Fruit fly (Drosophila melanogaster) whole organism, embryonic: Measurements from ENCODE around the gene Rab3-GAP.

Source experiments
- Bdp1 ChIP-seq: fragments of 200-800 bp; sonication (Bioruptor generic); optimal IDR thresholded peaks from 3 replicates; lab custom pipeline; 2016; ENCODE audit warnings: missing biosample characterization, missing genetic modification characterization
- BtbVII ChIP-seq: fragments of 200-800 bp; sonication (Bioruptor generic); optimal IDR thresholded peaks from 3 replicates; lab custom pipeline; 2017; ENCODE audit warnings: missing biosample characterization, mild to moderate bottlenecking, missing genetic modification characterization
- C15 ChIP-seq: fragments of 200-800 bp; sonication (Bioruptor generic); IDR thresholded peaks from 3 replicates; pipeline ENCODE4 v1.3.6; 2022; ENCODE audit warnings: missing biosample characterization, missing genetic modification characterization
- CG10274 ChIP-seq: fragments of 200-800 bp; sonication (Bioruptor generic); optimal IDR thresholded peaks from 3 replicates; lab custom pipeline; 2017; ENCODE audit warnings: missing biosample characterization, mild to moderate bottlenecking, missing genetic modification characterization
- CG14860 ChIP-seq: fragments of 200-800 bp; sonication (Bioruptor generic); IDR thresholded peaks from 3 replicates; pipeline ENCODE4 v1.3.6; 2022; ENCODE audit warnings: missing biosample characterization, missing genetic modification characterization; ENCODE audit not compliant: partially characterized antibody
- CG1602 ChIP-seq: fragments of 200-800 bp; sonication (Bioruptor generic); optimal IDR thresholded peaks from 3 replicates; lab custom pipeline; 2016; ENCODE audit warnings: missing biosample characterization, missing genetic modification characterization
- CG17359 ChIP-seq: fragments of 200-800 bp; sonication (Bioruptor generic); optimal IDR thresholded peaks from 3 replicates; lab custom pipeline; 2018; ENCODE audit warnings: missing biosample characterization, mild to moderate bottlenecking, missing genetic modification characterization, moderate library complexity
- CG17385 ChIP-seq: fragments of 200-800 bp; sonication (Bioruptor generic); optimal IDR thresholded peaks from 3 replicates; lab custom pipeline; 2018; ENCODE audit warnings: missing biosample characterization, mild to moderate bottlenecking, missing genetic modification characterization
- CG18262 ChIP-seq: fragments of 200-800 bp; optimal IDR thresholded peaks from 3 replicates; lab custom pipeline; 2019; ENCODE audit warnings: missing biosample characterization, mild to moderate bottlenecking, missing genetic modification characterization, moderate library complexity
- CG32532 ChIP-seq: fragments of 200-800 bp; sonication (Bioruptor generic); IDR thresholded peaks from 2 replicates; pipeline ENCODE4 v1.3.6; 2022; ENCODE audit warnings: missing biosample characterization, missing genetic modification characterization
- CG3407 ChIP-seq: fragments of 200-800 bp; sonication (Bioruptor generic); optimal IDR thresholded peaks from 2 replicates; lab custom pipeline; 2018; ENCODE audit warnings: missing biosample characterization, mild to moderate bottlenecking, missing genetic modification characterization
- CG34422 ChIP-seq: fragments of 200-800 bp; sonication (Bioruptor generic); IDR thresholded peaks from 3 replicates; pipeline ENCODE4 v1.3.6; 2022; ENCODE audit warnings: missing biosample characterization, missing genetic modification characterization
- CG4360 ChIP-seq: fragments of 200-800 bp; sonication (Bioruptor generic); IDR thresholded peaks from 2 replicates; pipeline ENCODE4 v1.3.6; 2022; ENCODE audit warnings: missing biosample characterization, missing genetic modification characterization
- CG6689 ChIP-seq: fragments of 200-800 bp; sonication (Bioruptor generic); IDR thresholded peaks from 2 replicates; pipeline ENCODE4 v1.3.6; 2022; ENCODE audit warnings: missing biosample characterization, missing genetic modification characterization
- CG6765 ChIP-seq: fragments of 200-800 bp; sonication (Bioruptor generic); optimal IDR thresholded peaks from 3 replicates; lab custom pipeline; 2017; ENCODE audit warnings: missing biosample characterization, mild to moderate bottlenecking, missing genetic modification characterization
- CG7372 ChIP-seq: fragments of 200-800 bp; sonication (Bioruptor generic); IDR thresholded peaks from 2 replicates; pipeline ENCODE4 v1.3.6; 2022; ENCODE audit warnings: missing biosample characterization, missing genetic modification characterization
- CG8290 ChIP-seq, 3 experiments: fragments of 200-800 bp; sonication (Bioruptor generic); optimal IDR thresholded peaks; 2 replicates each; lab custom pipeline; 2016 to 2019; ENCODE audit warnings: missing biosample characterization in 3 of 3, missing genetic modification characterization in 3 of 3, mild to moderate bottlenecking in 2 of 3, moderate library complexity in 1 of 3
- CG8924 ChIP-seq: fragments of 200-800 bp; optimal IDR thresholded peaks from 3 replicates; lab custom pipeline; 2019; ENCODE audit warnings: missing biosample characterization, mild to moderate bottlenecking, missing genetic modification characterization, moderate library complexity
- CG9817 ChIP-seq: fragments of 200-800 bp; sonication (Bioruptor generic); optimal IDR thresholded peaks from 2 replicates; lab custom pipeline; 2018; ENCODE audit warnings: missing biosample characterization, mild to moderate bottlenecking, missing genetic modification characterization, moderate library complexity
- Dad ChIP-seq: fragments of 200-800 bp; sonication (Bioruptor generic); optimal IDR thresholded peaks from 3 replicates; lab custom pipeline; 2016; ENCODE audit warnings: missing biosample characterization, missing genetic modification characterization
- Deaf1 ChIP-seq: fragments of 200-800 bp; optimal IDR thresholded peaks from 3 replicates; lab custom pipeline; 2019; ENCODE audit warnings: missing biosample characterization, mild to moderate bottlenecking, missing genetic modification characterization, moderate library complexity
- Dref ChIP-seq: fragments of 200-800 bp; sonication (Bioruptor generic); IDR thresholded peaks from 2 replicates; pipeline ENCODE4 v1.3.6; 2022; ENCODE audit warnings: missing biosample characterization, missing genetic modification characterization
- Ets97D ChIP-seq: fragments of 200-800 bp; sonication (Bioruptor generic); optimal IDR thresholded peaks from 3 replicates; lab custom pipeline; 2016; ENCODE audit warnings: missing biosample characterization, missing genetic modification characterization
- HmgD ChIP-seq: fragments of 200-800 bp; sonication (Bioruptor generic); optimal IDR thresholded peaks from 3 replicates; lab custom pipeline; 2016; ENCODE audit warnings: missing biosample characterization, missing genetic modification characterization
- Hmr ChIP-seq: fragments of 200-800 bp; sonication (Bioruptor generic); optimal IDR thresholded peaks from 3 replicates; lab custom pipeline; 2017; ENCODE audit warnings: mild to moderate bottlenecking, missing biosample characterization, missing genetic modification reagents, missing genetic modification characterization
- Lhr ChIP-seq: fragments of 200-800 bp; sonication (Bioruptor generic); optimal IDR thresholded peaks from 3 replicates; lab custom pipeline; 2017; ENCODE audit warnings: mild to moderate bottlenecking, missing biosample characterization, missing genetic modification reagents, missing genetic modification characterization
- Nf-YB ChIP-seq: fragments of 200-800 bp; sonication (Bioruptor generic); optimal IDR thresholded peaks from 3 replicates; lab custom pipeline; 2019; ENCODE audit warnings: missing biosample characterization, mild to moderate bottlenecking, missing genetic modification characterization, moderate library complexity
- Sox100B ChIP-seq: fragments of 200-800 bp; sonication (Bioruptor generic); optimal IDR thresholded peaks from 3 replicates; lab custom pipeline; 2018; ENCODE audit warnings: missing biosample characterization, mild to moderate bottlenecking, missing genetic modification characterization
- Sry-β ChIP-seq: fragments of 200-800 bp; sonication (Bioruptor generic); optimal IDR thresholded peaks from 2 replicates; lab custom pipeline; 2018; ENCODE audit warnings: missing biosample characterization, mild to moderate bottlenecking, missing genetic modification characterization, moderate library complexity
- Vsx1 ChIP-seq: fragments of 200-800 bp; sonication (Bioruptor generic); optimal IDR thresholded peaks from 2 replicates; lab custom pipeline; 2017; ENCODE audit warnings: missing biosample characterization, mild to moderate bottlenecking, missing genetic modification characterization, missing genetic modification reagents
- Xbp1 ChIP-seq: fragments of 200-800 bp; sonication (Bioruptor generic); optimal IDR thresholded peaks from 3 replicates; lab custom pipeline; 2016; ENCODE audit warnings: missing biosample characterization, mild to moderate bottlenecking, missing genetic modification characterization
- ac ChIP-seq: fragments of 200-800 bp; sonication (Bioruptor generic); optimal IDR thresholded peaks from 3 replicates; lab custom pipeline; 2017; ENCODE audit warnings: missing biosample characterization, mild to moderate bottlenecking, missing genetic modification characterization
- aop ChIP-seq: fragments of 200-800 bp; sonication (Bioruptor generic); IDR thresholded peaks from 2 replicates; pipeline ENCODE4 v1.3.6; 2022; ENCODE audit warnings: missing biosample characterization, missing genetic modification characterization
- ash1 ChIP-seq: fragments of 200-800 bp; sonication (Bioruptor generic); optimal IDR thresholded peaks from 2 replicates; lab custom pipeline; 2018; ENCODE audit warnings: missing biosample characterization, mild to moderate bottlenecking, missing genetic modification characterization
- crp ChIP-seq, 2 experiments: fragments of 200-800 bp; sonication (Bioruptor generic); optimal IDR thresholded peaks; 2 replicates in 1 of 2; 3 replicates in 1 of 2; lab custom pipeline; 2017; ENCODE audit warnings: missing biosample characterization in 2 of 2, missing genetic modification characterization in 2 of 2, mild to moderate bottlenecking in 1 of 2, moderate library complexity in 1 of 2
- dmrt99B ChIP-seq: fragments of 200-800 bp; sonication (Bioruptor generic); optimal IDR thresholded peaks from 2 replicates; lab custom pipeline; 2018; ENCODE audit warnings: missing biosample characterization, mild to moderate bottlenecking, missing genetic modification characterization, moderate library complexity
- en ChIP-seq: fragments of 200-800 bp; sonication (Bioruptor generic); optimal IDR thresholded peaks from 2 replicates; lab custom pipeline; 2016; ENCODE audit warnings: missing biosample characterization, missing genetic modification characterization
- gce ChIP-seq: fragments of 200-800 bp; sonication (Bioruptor generic); IDR thresholded peaks from 3 replicates; pipeline ENCODE4 v1.3.6; 2022; ENCODE audit warnings: missing biosample characterization, missing genetic modification characterization
- gcm ChIP-seq: fragments of 200-800 bp; sonication (Bioruptor generic); optimal IDR thresholded peaks from 2 replicates; lab custom pipeline; 2019; ENCODE audit warnings: missing biosample characterization, mild to moderate bottlenecking, missing genetic modification characterization, moderate library complexity
- grn ChIP-seq: fragments of 200-800 bp; sonication (Bioruptor generic); optimal IDR thresholded peaks from 3 replicates; lab custom pipeline; 2017; ENCODE audit warnings: missing biosample characterization, missing genetic modification characterization
- insv ChIP-seq, 2 experiments: fragments of 200-800 bp; sonication (Bioruptor generic); optimal IDR thresholded peaks; 3 replicates each; lab custom pipeline; 2016 to 2018; ENCODE audit warnings: missing biosample characterization in 2 of 2, missing genetic modification characterization in 2 of 2
- lola ChIP-seq, 3 experiments: fragments of >200 bp in 2 of 3; fragments of 200-800 bp in 1 of 3; sonication (Bioruptor generic) in 1 of 3; optimal IDR thresholded peaks; 2 replicates each; lab custom pipeline; 2017 to 2019; ENCODE audit warnings: missing biosample characterization in 3 of 3, missing genetic modification characterization in 3 of 3, mild to moderate bottlenecking in 1 of 3, moderate library complexity in 1 of 3
- pita ChIP-seq: fragments of 200-800 bp; sonication (Bioruptor generic); optimal IDR thresholded peaks from 2 replicates; lab custom pipeline; 2017; ENCODE audit warnings: missing biosample characterization, mild to moderate bottlenecking, missing genetic modification characterization
- prd ChIP-seq, 3 experiments: fragments of >200 bp in 2 of 3; fragments of 200-800 bp in 1 of 3; sonication (Bioruptor generic) in 1 of 3; optimal IDR thresholded peaks in 2 of 3; IDR thresholded peaks in 1 of 3; 2 replicates in 2 of 3; 3 replicates in 1 of 3; pipeline versions ENCODE4 v1.3.6 to Lab custom; 2017 to 2022; ENCODE audit warnings: missing biosample characterization in 1 of 3, missing genetic modification characterization in 1 of 3
- schlank ChIP-seq: fragments of 200-800 bp; sonication (Bioruptor generic); optimal IDR thresholded peaks from 2 replicates; lab custom pipeline; 2018; ENCODE audit warnings: missing biosample characterization, mild to moderate bottlenecking, missing genetic modification characterization
- sisA ChIP-seq: fragments of 200-800 bp; sonication (Bioruptor generic); IDR thresholded peaks from 2 replicates; pipeline ENCODE4 v1.3.6; 2022; ENCODE audit warnings: missing biosample characterization, missing genetic modification characterization
- slp2 ChIP-seq: fragments of 200-800 bp; sonication (Bioruptor generic); optimal IDR thresholded peaks from 2 replicates; lab custom pipeline; 2016; ENCODE audit warnings: missing biosample characterization, missing genetic modification characterization
- yki ChIP-seq: fragments of >200 bp; optimal IDR thresholded peaks from 3 replicates; lab custom pipeline; 2018

Gene Rab3-GAP

dm6 chr2L:12010877-12011666 is 51.9 kb downstream of the Rab3-GAP start (continued):
- TF ChIP-seq CG7372 (no peak), Xbp1 (GFP tag; lab: Kevin White, UChicago) (peak; percentile 91), Vsx1 (peak; percentile 92), HmgD (GFP tag; lab: Kevin White, UChicago) (no peak), prd (optimal IDR thresholded peaks at IDR 0.05; lab: Kevin White, UChicago) (no peak), prd (GFP tag; IDR thresholded peaks at IDR 0.05; lab: Robert Waterston, UW) (no peak), BtbVII (GFP tag; lab: Kevin White, UChicago) (peak; percentile 91), pita (GFP tag; lab: Kevin White, UChicago) (no peak), Sox100B (GFP tag; lab: Kevin White, UChicago) (peak; percentile 92), Deaf1 (peak; percentile 61), ash1 (GFP tag; lab: Kevin White, UChicago) (no peak), C15 (GFP tag; lab: Robert Waterston, UW) (no peak), grn (GFP tag; lab: Kevin White, UChicago) (no peak), lola (GFP tag; optimal IDR thresholded peaks at IDR 0.05; lab: Kevin White, UChicago) (peak in 1 of 3 experiments; percentile 92), schlank (tag; lab: Kevin White, UChicago) (peak; percentile 89), Nf-YB (no peak), insv (GFP tag; optimal IDR thresholded peaks at IDR 0.05; lab: Kevin White, UChicago) (peak; percentile 0 to 57), Lhr (GFP tag; lab: Kevin White, UChicago) (no peak), CG8290 (GFP tag; optimal IDR thresholded peaks at IDR 0.05; lab: Kevin White, UChicago) (peak; percentile 89), CG8290 (tag; optimal IDR thresholded peaks at IDR 0.05; lab: Kevin White, UChicago) (peak in 1 of 2 experiments; percentile 90), CG17359 (tag; lab: Kevin White, UChicago) (peak; percentile 84), CG3407 (peak; percentile 66), CG4360 (GFP tag; lab: Robert Waterston, UW) (no peak), en (GFP tag; lab: Kevin White, UChicago) (no peak), ac (peak; percentile 51), Dref (GFP tag; lab: Robert Waterston, UW) (no peak), CG6765 (GFP tag; lab: Kevin White, UChicago) (peak; percentile 87), Bdp1 (GFP tag; lab: Kevin White, UChicago) (peak; percentile 65), yki (lab: Kevin White, UChicago) (no peak), CG34422 (GFP tag; lab: Robert Waterston, UW) (no peak), crp (GFP tag; optimal IDR thresholded peaks at IDR 0.05; lab: Kevin White, UChicago) (peak in 1 of 2 experiments; percentile 68), Hmr (peak; percentile 95), gcm (GFP tag; lab: Kevin White, UChicago) (peak; percentile 87), CG8924 (tag; lab: Kevin White, UChicago) (peak; percentile 93), slp2 (peak; percentile 73), aop (GFP tag; lab: Robert Waterston, UW) (no peak), CG14860 (GFP tag; lab: Robert Waterston, UW) (no peak), CG10274 (peak; percentile 76), CG6689 (GFP tag; lab: Robert Waterston, UW) (no peak), CG9817 (tag; lab: Kevin White, UChicago) (peak; percentile 94), CG32532 (GFP tag; lab: Robert Waterston, UW) (no peak), Dad (GFP tag; lab: Kevin White, UChicago) (peak; percentile 68), CG1602 (GFP tag; lab: Kevin White, UChicago) (peak; percentile 90), dmrt99B (tag; lab: Kevin White, UChicago) (peak; percentile 92), CG17385 (GFP tag; lab: Kevin White, UChicago) (peak; percentile 87), Sry-β (GFP tag; lab: Kevin White, UChicago) (no peak), Ets97D (GFP tag; lab: Kevin White, UChicago) (no peak), sisA (GFP tag; lab: Robert Waterston, UW) (no peak), CG18262 (tag; lab: Kevin White, UChicago) (peak; percentile 100), gce (GFP tag; lab: Robert Waterston, UW) (no peak)
